Fruit fly (Drosophila melanogaster) whole organism, prepupa: ENCODE measurements around the gene CG11379.

ENCODE experiments used
- CG7368 ChIP-seq: fragments of 200-800 bp; sonication (Bioruptor generic); optimal IDR thresholded peaks from 3 replicates; lab custom pipeline; 2016; ENCODE audit warnings: missing biosample characterization, missing genetic modification characterization
- spab ChIP-seq: fragments of 200-800 bp; sonication (Bioruptor generic); optimal IDR thresholded peaks from 2 replicates; lab custom pipeline; 2017; ENCODE audit warnings: missing biosample characterization, mild to moderate bottlenecking, missing genetic modification characterization, missing genetic modification reagents

- TF ChIP-seq CG7368 (GFP tag; lab: Kevin White, UChicago) (no peak), spab (GFP tag; lab: Kevin White, UChicago) (no peak)
Observed at dm6 chrX:1180865-1181264, 900 bp downstream of the CG11379 start.
